Fruit fly (Drosophila melanogaster) whole organism, embryonic: ENCODE measurements around the gene CG7724.

Experiments
- Ada2b ChIP-seq: fragments of 200-800 bp; sonication (Bioruptor generic); IDR thresholded peaks from 2 replicates; pipeline ENCODE4 v1.3.6; 2022; ENCODE audit warnings: missing biosample characterization, missing genetic modification characterization
- Adf1 ChIP-seq: fragments of 200-800 bp; sonication (Bioruptor generic); IDR thresholded peaks from 2 replicates; pipeline ENCODE4 v1.3.6; 2022; ENCODE audit warnings: missing biosample characterization, missing genetic modification characterization
- Atf6 ChIP-seq: fragments of 200-800 bp; sonication (Bioruptor generic); IDR thresholded peaks from 2 replicates; pipeline ENCODE4 v1.3.6; 2022; ENCODE audit warnings: missing biosample characterization, missing genetic modification characterization
- B-H2 ChIP-seq: fragments of 200-800 bp; sonication (Bioruptor generic); optimal IDR thresholded peaks from 2 replicates; lab custom pipeline; 2018; ENCODE audit warnings: missing biosample characterization, mild to moderate bottlenecking, missing genetic modification characterization
- Bdp1 ChIP-seq: fragments of 200-800 bp; sonication (Bioruptor generic); optimal IDR thresholded peaks from 3 replicates; lab custom pipeline; 2016; ENCODE audit warnings: missing biosample characterization, missing genetic modification characterization
- CG1024 ChIP-seq: fragments of 200-800 bp; sonication (Bioruptor generic); IDR thresholded peaks from 2 replicates; pipeline ENCODE4 v1.3.6; 2022; ENCODE audit warnings: missing biosample characterization, missing genetic modification characterization
- CG10274 ChIP-seq: fragments of 200-800 bp; sonication (Bioruptor generic); optimal IDR thresholded peaks from 3 replicates; lab custom pipeline; 2017; ENCODE audit warnings: missing biosample characterization, mild to moderate bottlenecking, missing genetic modification characterization
- CG10431 ChIP-seq: fragments of 200-800 bp; sonication (Bioruptor generic); optimal IDR thresholded peaks from 3 replicates; lab custom pipeline; 2018; ENCODE audit warnings: missing biosample characterization, mild to moderate bottlenecking, missing genetic modification characterization
- CG12236 ChIP-seq: fragments of 200-800 bp; sonication (Bioruptor generic); optimal IDR thresholded peaks from 2 replicates; lab custom pipeline; 2016; ENCODE audit warnings: missing biosample characterization, missing genetic modification characterization
- CG12299 ChIP-seq: fragments of 200-800 bp; sonication (Bioruptor generic); optimal IDR thresholded peaks from 2 replicates; lab custom pipeline; 2018; ENCODE audit warnings: missing biosample characterization, mild to moderate bottlenecking, missing genetic modification characterization
- CG14050 ChIP-seq: fragments of 200-800 bp; sonication (Bioruptor generic); IDR thresholded peaks from 3 replicates; pipeline ENCODE4 v1.3.6; 2022; ENCODE audit warnings: missing biosample characterization, missing genetic modification characterization
- CG14441 ChIP-seq: fragments of 200-800 bp; sonication (Bioruptor generic); IDR thresholded peaks from 2 replicates; pipeline ENCODE4 v1.3.6; 2022; ENCODE audit warnings: missing biosample characterization, missing genetic modification characterization
- CG14667 ChIP-seq: fragments of 200-800 bp; sonication (Bioruptor generic); IDR thresholded peaks from 2 replicates; pipeline ENCODE4 v1.3.6; 2022; ENCODE audit warnings: missing biosample characterization, missing genetic modification characterization
- CG1529 ChIP-seq: fragments of 200-800 bp; sonication (Bioruptor generic); optimal IDR thresholded peaks from 3 replicates; lab custom pipeline; 2018; ENCODE audit warnings: missing biosample characterization, missing genetic modification characterization
- CG1603 ChIP-seq: fragments of 200-800 bp; sonication (Bioruptor generic); optimal IDR thresholded peaks from 2 replicates; lab custom pipeline; 2019; ENCODE audit warnings: missing biosample characterization, mild to moderate bottlenecking, missing genetic modification characterization, moderate library complexity
- CG18599 ChIP-seq: fragments of 200-800 bp; sonication (Bioruptor generic); optimal IDR thresholded peaks from 3 replicates; lab custom pipeline; 2017; ENCODE audit warnings: missing biosample characterization, missing genetic modification characterization, mild to moderate bottlenecking, moderate library complexity, missing genetic modification reagents
- CG18764 ChIP-seq: fragments of 200-800 bp; sonication (Bioruptor generic); optimal IDR thresholded peaks from 3 replicates; lab custom pipeline; 2016; ENCODE audit warnings: missing biosample characterization, missing genetic modification characterization
- CG32532 ChIP-seq: fragments of 200-800 bp; sonication (Bioruptor generic); IDR thresholded peaks from 2 replicates; pipeline ENCODE4 v1.3.6; 2022; ENCODE audit warnings: missing biosample characterization, missing genetic modification characterization
- CG34376 ChIP-seq: fragments of 200-800 bp; sonication (Bioruptor generic); optimal IDR thresholded peaks from 2 replicates; lab custom pipeline; 2018; ENCODE audit warnings: missing biosample characterization, mild to moderate bottlenecking, missing genetic modification characterization
- CG3995 ChIP-seq: fragments of 200-800 bp; sonication (Bioruptor generic); optimal IDR thresholded peaks from 3 replicates; lab custom pipeline; 2016; ENCODE audit warnings: missing biosample characterization, missing genetic modification characterization
- CG43689 ChIP-seq: fragments of 200-800 bp; sonication (Bioruptor generic); IDR thresholded peaks from 2 replicates; pipeline ENCODE4 v1.3.6; 2022; ENCODE audit warnings: missing biosample characterization, missing genetic modification characterization
- CG6791 ChIP-seq: fragments of 200-800 bp; sonication (Bioruptor generic); IDR thresholded peaks from 3 replicates; pipeline ENCODE4 v1.3.6; 2022; ENCODE audit warnings: missing biosample characterization, missing genetic modification characterization; ENCODE audit not compliant: partially characterized antibody
- CG9437 ChIP-seq: fragments of 200-800 bp; sonication (Bioruptor generic); optimal IDR thresholded peaks from 2 replicates; lab custom pipeline; 2018; ENCODE audit warnings: missing biosample characterization, mild to moderate bottlenecking, missing genetic modification characterization
- CG9727 ChIP-seq: fragments of 200-800 bp; sonication (Bioruptor generic); optimal IDR thresholded peaks from 3 replicates; lab custom pipeline; 2017; ENCODE audit warnings: missing biosample characterization, mild to moderate bottlenecking, missing genetic modification characterization
- D ChIP-seq, 2 experiments: fragments of 200-800 bp in 1 of 2; fragments of >200 bp in 1 of 2; sonication (Bioruptor generic) in 1 of 2; optimal IDR thresholded peaks; 2 replicates in 1 of 2; 3 replicates in 1 of 2; lab custom pipeline; 2017; ENCODE audit warnings: mild to moderate bottlenecking in 1 of 2, missing biosample characterization in 1 of 2, missing genetic modification characterization in 1 of 2, missing genetic modification reagents in 1 of 2
- Deaf1 ChIP-seq: fragments of 200-800 bp; optimal IDR thresholded peaks from 3 replicates; lab custom pipeline; 2019; ENCODE audit warnings: missing biosample characterization, mild to moderate bottlenecking, missing genetic modification characterization, moderate library complexity
- Dfd ChIP-seq, 2 experiments: fragments of >200 bp; optimal IDR thresholded peaks; 2 replicates each; lab custom pipeline; 2017; ENCODE audit warnings: missing biosample characterization in 2 of 2, missing genetic modification characterization in 2 of 2
- H15 ChIP-seq: fragments of 200-800 bp; sonication (Bioruptor generic); IDR thresholded peaks from 3 replicates; pipeline ENCODE4 v1.3.6; 2022; ENCODE audit warnings: missing biosample characterization, missing genetic modification characterization
- Hr39 ChIP-seq: fragments of >200 bp; optimal IDR thresholded peaks from 2 replicates; lab custom pipeline; 2017
- PHDP ChIP-seq: fragments of 200-800 bp; sonication (Bioruptor generic); optimal IDR thresholded peaks from 3 replicates; lab custom pipeline; 2018; ENCODE audit warnings: missing biosample characterization, mild to moderate bottlenecking, missing genetic modification characterization, moderate library complexity
- Usf ChIP-seq: fragments of 200-800 bp; sonication (Bioruptor generic); optimal IDR thresholded peaks from 2 replicates; lab custom pipeline; 2017; ENCODE audit warnings: missing genotype, missing biosample characterization, missing genetic modification characterization
- Xbp1 ChIP-seq: fragments of 200-800 bp; sonication (Bioruptor generic); optimal IDR thresholded peaks from 3 replicates; lab custom pipeline; 2016; ENCODE audit warnings: missing biosample characterization, mild to moderate bottlenecking, missing genetic modification characterization
- ash1 ChIP-seq: fragments of 200-800 bp; sonication (Bioruptor generic); optimal IDR thresholded peaks from 2 replicates; lab custom pipeline; 2018; ENCODE audit warnings: missing biosample characterization, mild to moderate bottlenecking, missing genetic modification characterization
- bbx ChIP-seq: fragments of 200-800 bp; sonication (Bioruptor generic); IDR thresholded peaks from 2 replicates; pipeline ENCODE4 v1.3.6; 2022; ENCODE audit warnings: missing biosample characterization, missing genetic modification characterization; ENCODE audit not compliant: partially characterized antibody
- bowl ChIP-seq: fragments of 200-800 bp; sonication (Bioruptor generic); IDR thresholded peaks from 2 replicates; pipeline ENCODE4 v1.3.6; 2022; ENCODE audit warnings: missing biosample characterization, missing genetic modification characterization
- bsh ChIP-seq, 2 experiments: fragments of 200-800 bp; sonication (Bioruptor generic); optimal IDR thresholded peaks; 2 replicates each; lab custom pipeline; 2017 to 2018; ENCODE audit warnings: mild to moderate bottlenecking in 2 of 2, missing biosample characterization in 2 of 2, missing genetic modification characterization in 2 of 2, moderate library complexity in 1 of 2
- ci ChIP-seq: fragments of 200-800 bp; sonication (Bioruptor generic); IDR thresholded peaks from 3 replicates; pipeline ENCODE4 v1.3.6; 2022; ENCODE audit warnings: missing biosample characterization, missing genetic modification characterization
- fd3F ChIP-seq: fragments of 200-800 bp; sonication (Bioruptor generic); optimal IDR thresholded peaks from 2 replicates; lab custom pipeline; 2018; ENCODE audit warnings: missing biosample characterization, mild to moderate bottlenecking, missing genetic modification characterization, moderate library complexity
- gem ChIP-seq: fragments of 200-800 bp; sonication (Bioruptor generic); optimal IDR thresholded peaks from 2 replicates; lab custom pipeline; 2019; ENCODE audit warnings: missing biosample characterization, mild to moderate bottlenecking, missing genetic modification characterization, moderate library complexity
- pfk ChIP-seq: fragments of 200-800 bp; sonication (Bioruptor generic); optimal IDR thresholded peaks from 2 replicates; lab custom pipeline; 2018; ENCODE audit warnings: missing biosample characterization, mild to moderate bottlenecking, missing genetic modification characterization, moderate library complexity
- scrt ChIP-seq: fragments of 200-800 bp; sonication (Bioruptor generic); optimal IDR thresholded peaks from 2 replicates; lab custom pipeline; 2018; ENCODE audit warnings: missing biosample characterization, mild to moderate bottlenecking, missing genetic modification characterization, moderate library complexity
- sd ChIP-seq: fragments of 200-800 bp; sonication (Bioruptor generic); optimal IDR thresholded peaks from 3 replicates; lab custom pipeline; 2018; ENCODE audit warnings: missing biosample characterization, mild to moderate bottlenecking, missing genetic modification characterization, moderate library complexity
- sens-2 ChIP-seq: fragments of 200-800 bp; sonication (Bioruptor generic); IDR thresholded peaks from 2 replicates; pipeline ENCODE4 v1.3.6; 2022; ENCODE audit warnings: missing biosample characterization, missing genetic modification characterization
- sna ChIP-seq: fragments of 200-800 bp; sonication (Bioruptor generic); IDR thresholded peaks from 2 replicates; pipeline ENCODE4 v1.3.6; 2022; ENCODE audit warnings: missing biosample characterization, missing genetic modification characterization; ENCODE audit not compliant: partially characterized antibody
- so ChIP-seq: fragments of 200-800 bp; sonication (Bioruptor generic); IDR thresholded peaks from 3 replicates; pipeline ENCODE4 v1.3.6; 2022; ENCODE audit warnings: missing biosample characterization, missing genetic modification characterization
- ssp ChIP-seq: fragments of 200-800 bp; sonication (Bioruptor generic); IDR thresholded peaks from 2 replicates; pipeline ENCODE4 v1.3.6; 2022; ENCODE audit warnings: missing biosample characterization, missing genetic modification characterization
- tll ChIP-seq, 2 experiments: fragments of 200-800 bp in 1 of 2; fragments of >200 bp in 1 of 2; sonication (Bioruptor generic) in 1 of 2; optimal IDR thresholded peaks; 2 replicates each; lab custom pipeline; 2017 to 2019; ENCODE audit warnings: missing biosample characterization in 2 of 2, missing genetic modification characterization in 2 of 2, mild to moderate bottlenecking in 1 of 2, moderate library complexity in 1 of 2
- unpg ChIP-seq: fragments of 200-800 bp; sonication (Bioruptor generic); optimal IDR thresholded peaks from 3 replicates; lab custom pipeline; 2018; ENCODE audit warnings: missing biosample characterization, mild to moderate bottlenecking, missing genetic modification characterization, moderate library complexity
- vfl ChIP-seq: fragments of 200-800 bp; sonication (Bioruptor generic); optimal IDR thresholded peaks from 2 replicates; lab custom pipeline; 2016; ENCODE audit warnings: missing biosample characterization, missing genetic modification characterization
- zen2 ChIP-seq: fragments of 200-800 bp; sonication (Bioruptor generic); IDR thresholded peaks from 3 replicates; pipeline ENCODE4 v1.3.6; 2022; ENCODE audit warnings: missing biosample characterization, missing genetic modification characterization; ENCODE audit not compliant: partially characterized antibody

The CG7724 gene

DNA sequence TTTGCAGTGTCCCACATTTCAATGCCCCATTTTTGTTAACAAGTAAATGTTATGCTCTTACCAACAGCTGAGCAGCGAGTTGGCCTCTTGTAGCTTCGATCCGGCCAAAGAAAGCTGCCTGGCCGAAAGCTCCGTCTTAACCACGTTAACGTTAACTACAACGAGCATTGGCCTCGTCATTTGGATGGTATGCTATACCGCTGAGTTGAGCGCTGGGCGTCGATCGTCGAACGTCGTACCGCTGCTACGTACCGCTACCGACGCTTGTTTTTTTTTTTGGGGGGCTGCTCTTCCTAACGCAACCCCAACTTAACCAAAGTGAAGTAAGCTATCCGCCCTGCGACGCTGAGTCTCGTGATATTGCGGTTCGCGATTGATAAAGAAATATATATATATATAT, 6.1 kb upstream of the CG7724 start, which contains the start of gene rogdi (continued):
- TF ChIP-seq CG12236 (GFP tag; lab: Kevin White, UChicago) = no peak
- no peak for TF ChIP-seq CG14441 (GFP tag; lab: Robert Waterston, UW)
- TF ChIP-seq H15 (GFP tag; lab: Robert Waterston, UW) = no peak
- peak; percentile 17 for TF ChIP-seq CG18599 (GFP tag; lab: Kevin White, UChicago)
- no peak for TF ChIP-seq unpg (GFP tag; lab: Kevin White, UChicago)
- no peak for TF ChIP-seq Xbp1
- TF ChIP-seq gem (tag; lab: Kevin White, UChicago) = no peak
- TF ChIP-seq CG6791 (GFP tag; lab: Robert Waterston, UW) = 0 out of 3 replicates have a peak, but pooled peaks have one; percentile 26
- peak; percentile 43; the same call in 2 of the 3 replicates for TF ChIP-seq ci (GFP tag; lab: Robert Waterston, UW)
- TF ChIP-seq Dfd (GFP tag; optimal IDR thresholded peaks at IDR 0.05; lab: Kevin White, UChicago) = no peak
- no peak for TF ChIP-seq tll (GFP tag; optimal IDR thresholded peaks at IDR 0.05; lab: Kevin White, UChicago)
- no peak for TF ChIP-seq CG12299
- no peak for TF ChIP-seq ssp (GFP tag; lab: Robert Waterston, UW)
- TF ChIP-seq CG14050 = no peak
- no peak for TF ChIP-seq scrt (GFP tag; lab: Kevin White, UChicago)
- TF ChIP-seq bowl (GFP tag; lab: Robert Waterston, UW) = peak; percentile 41; the same call in 1 of the 2 replicates
- TF ChIP-seq Usf (GFP tag; lab: Kevin White, UChicago) = no peak
- peak; percentile 68 for TF ChIP-seq CG9437 (GFP tag; lab: Kevin White, UChicago)
- TF ChIP-seq CG9727 (GFP tag; lab: Kevin White, UChicago) = peak; percentile 7
- no peak for TF ChIP-seq fd3F (GFP tag; lab: Kevin White, UChicago)
- TF ChIP-seq ash1 (GFP tag; lab: Kevin White, UChicago) = no peak
- TF ChIP-seq CG1024 (GFP tag; lab: Robert Waterston, UW) = no peak
- TF ChIP-seq Ada2b (GFP tag; lab: Robert Waterston, UW) = no peak
- TF ChIP-seq zen2 (GFP tag; lab: Robert Waterston, UW) = no peak
- no peak for TF ChIP-seq CG1529 (GFP tag; lab: Kevin White, UChicago)
- no peak for TF ChIP-seq CG14667 (GFP tag; lab: Robert Waterston, UW)
- peak; percentile 11 for TF ChIP-seq Deaf1 (tag; lab: Kevin White, UChicago)
- TF ChIP-seq CG10431 = no peak
- 0 out of 2 replicates have a peak, but pooled peaks have one; percentile 5 for TF ChIP-seq CG43689 (GFP tag; lab: Robert Waterston, UW)
- TF ChIP-seq CG3995 (GFP tag; lab: Kevin White, UChicago) = no peak
- TF ChIP-seq bsh (GFP tag; optimal IDR thresholded peaks at IDR 0.05; lab: Kevin White, UChicago) = no peak
- no peak for TF ChIP-seq pfk (GFP tag; lab: Kevin White, UChicago)
- 0 out of 2 replicates have a peak, but pooled peaks have one; percentile 25 for TF ChIP-seq bbx
- peak; percentile 80 for TF ChIP-seq sd (tag; lab: Kevin White, UChicago)
- TF ChIP-seq sens-2 = no peak
- peak; percentile 21; the same call in 1 of the 2 replicates for TF ChIP-seq Atf6 (GFP tag; lab: Robert Waterston, UW)
- TF ChIP-seq so (GFP tag; lab: Robert Waterston, UW) = 0 out of 3 replicates have a peak, but pooled peaks have one; percentile 9
- TF ChIP-seq D (optimal IDR thresholded peaks at IDR 0.05; lab: Kevin White, UChicago) = no peak
- TF ChIP-seq D (GFP tag; optimal IDR thresholded peaks at IDR 0.05; lab: Kevin White, UChicago) = no peak
- no peak for TF ChIP-seq vfl (GFP tag; lab: Kevin White, UChicago)

DNA sequence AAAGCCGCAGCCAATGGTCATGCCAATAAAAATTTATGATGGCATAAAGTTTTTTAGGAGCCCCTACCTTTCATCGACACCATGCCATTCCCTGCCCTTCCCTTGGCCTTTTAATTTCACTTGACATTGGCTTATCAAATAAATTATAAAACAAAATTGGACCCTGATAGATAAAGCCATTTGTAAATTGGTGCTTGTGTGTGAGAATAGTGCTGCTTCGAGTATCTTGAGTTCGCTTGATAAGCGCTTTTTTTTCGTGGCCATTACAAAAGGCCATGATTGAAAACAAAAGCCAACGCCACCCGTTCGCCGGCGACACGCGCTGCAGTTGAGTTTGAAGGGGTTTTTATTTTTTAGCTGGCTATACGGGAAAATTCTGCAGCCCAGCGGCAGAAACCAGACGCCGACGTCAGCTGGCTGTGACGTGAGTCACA, 5.5 kb upstream of the CG7724 start:
- TF ChIP-seq CG34376 (GFP tag; lab: Kevin White, UChicago) = peak; percentile 81
- no peak for TF ChIP-seq CG1603
- peak; percentile 56 for TF ChIP-seq CG32532
- TF ChIP-seq ssp (GFP tag; lab: Robert Waterston, UW) = no peak
- TF ChIP-seq Adf1 (GFP tag; lab: Robert Waterston, UW) = 0 out of 2 replicates have a peak, but pooled peaks have one; percentile 9
- TF ChIP-seq PHDP (tag; lab: Kevin White, UChicago) = peak; percentile 8
- no peak for TF ChIP-seq Bdp1 (GFP tag; lab: Kevin White, UChicago)
- TF ChIP-seq B-H2 (GFP tag; lab: Kevin White, UChicago) = peak; percentile 65
- TF ChIP-seq CG10274 (GFP tag; lab: Kevin White, UChicago) = peak; percentile 85
- TF ChIP-seq sna (GFP tag; lab: Robert Waterston, UW) = no peak
- no peak for TF ChIP-seq CG18764 (GFP tag; lab: Kevin White, UChicago)
- TF ChIP-seq Hr39 (lab: Kevin White, UChicago) = no peak
